Worm (Caenorhabditis elegans): Measurements from ENCODE around the gene ugt-22.
"Not testable (repeated sequence)": the region's sequence is repeated elsewhere in the genome, so short reads cannot be mapped to it uniquely, and the experiment has no call there.

DNA sequence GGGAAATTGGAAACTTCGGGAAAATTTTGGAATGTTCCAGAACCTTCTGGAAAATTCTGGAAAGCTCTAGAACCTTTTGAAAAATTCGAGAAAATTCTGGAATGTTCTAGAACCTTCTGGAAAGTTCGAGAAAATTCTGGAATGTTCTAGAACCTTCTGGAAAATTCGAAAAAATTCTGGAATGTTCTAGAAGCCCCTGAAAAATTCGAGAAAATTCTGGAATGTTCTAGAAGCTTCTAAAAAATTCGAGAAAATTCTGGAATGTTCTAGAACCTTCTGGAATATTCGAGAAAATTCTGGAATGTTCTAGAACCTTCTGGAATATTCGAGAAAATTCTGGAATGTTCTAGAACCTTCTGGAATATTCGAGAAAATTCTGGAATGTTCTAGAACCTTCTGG is 28.9 kb downstream of the ugt-22 start:
- not testable (repeated sequence) for TF ChIP-seq med-1 (GFP tag; optimal IDR thresholded peaks at IDR 0.05; ENCODE audit: insufficient read depth); ref-1 (GFP tag; conservative IDR thresholded peaks at IDR 0.05)

Measured in whole organism, midembryonic.